Worm (Caenorhabditis elegans) whole organism, L2 larva: ENCODE measurements around the gene dhhc-14.

ENCODE experiments used
- blmp-1 ChIP-seq: sonication (generic microtip); optimal IDR thresholded peaks from 2 replicates; lab custom pipeline; 2017; ENCODE audit warnings: missing genetic modification characterization, mild to moderate bottlenecking, missing compliant biosample characterization, antibody characterized with exemption, moderate library complexity; ENCODE audit not compliant: insufficient read depth
- lsy-2 ChIP-seq, 2 experiments: fragments of 150-350 bp in 1 of 2; sonication (generic microtip) in 1 of 2; optimal IDR thresholded peaks; 2 replicates each; lab custom pipeline; 2014 to 2017; ENCODE audit warnings: missing biosample characterization in 2 of 2, missing genetic modification characterization in 2 of 2
- mbf-1 ChIP-seq: sonication (generic microtip); optimal IDR thresholded peaks from 2 replicates; lab custom pipeline; 2017; ENCODE audit warnings: missing biosample characterization, missing genetic modification characterization
- nhr-21 ChIP-seq: fragments of 150-350 bp; optimal IDR thresholded peaks from 2 replicates; lab custom pipeline; 2014; ENCODE audit warnings: missing biosample characterization, missing genetic modification characterization
- sem-4 ChIP-seq: fragments of 150-350 bp; optimal IDR thresholded peaks from 2 replicates; lab custom pipeline; 2014; ENCODE audit warnings: missing biosample characterization, missing genetic modification reagents, missing genetic modification characterization
- ztf-1 ChIP-seq: fragments of 200-800 bp; sonication (Bioruptor generic); conservative IDR thresholded peaks from 2 replicates; pipeline ENCODE4 v1.3.6; 2022; ENCODE audit warnings: missing genetic modification characterization, missing compliant biosample characterization

Gene dhhc-14

DNA sequence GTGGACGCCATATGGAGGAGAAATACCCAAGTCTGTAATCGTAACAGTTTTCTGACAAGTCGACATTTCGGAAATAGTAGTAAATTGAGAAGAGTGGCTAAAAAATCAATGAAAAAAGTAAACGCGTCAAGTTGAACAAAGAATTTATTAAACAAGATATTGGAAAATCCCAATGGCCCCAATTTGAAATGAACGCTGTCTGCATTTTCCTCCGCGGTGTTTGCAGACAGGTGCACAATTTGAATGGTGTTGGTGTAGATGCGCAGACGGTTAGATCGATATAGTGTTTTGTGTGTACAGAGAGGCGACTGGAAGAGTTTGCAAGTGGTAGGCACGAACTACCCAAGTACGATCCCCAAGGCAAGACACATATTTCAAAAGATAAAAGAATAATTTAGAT lies 52.9 kb downstream of the dhhc-14 start, which contains the start of the genes H35N09.2 and H35N09.1 (continued):
- TF ChIP-seq ztf-1 (GFP tag; lab: Robert Waterston, UW) (no peak), sem-4 (tag; lab: Kevin White, UChicago) (peak; percentile 16), mbf-1 (no peak), nhr-21 (tag; lab: Kevin White, UChicago) (no peak), blmp-1 (no peak), lsy-2 (tag; optimal IDR thresholded peaks at IDR 0.05; lab: Kevin White, UChicago) (peak in 1 of 2 experiments; percentile 40)
